Worm (Caenorhabditis elegans): Measurements from ENCODE around the gene bath-21.

- no peak for TF ChIP-seq ama-1 (optimal IDR thresholded peaks at IDR 0.05)
- TF ChIP-seq scrt-1 (GFP tag; IDR thresholded peaks at IDR 0.05): no peak
- TF ChIP-seq tra-4 (tag; optimal IDR thresholded peaks at IDR 0.05): no peak
- no peak for TF ChIP-seq flt-1 (GFP tag; IDR thresholded peaks at IDR 0.05)
- TF ChIP-seq ceh-13 (GFP tag; optimal IDR thresholded peaks at IDR 0.05): no peak
- no peak for TF ChIP-seq sea-1 (GFP tag; conservative IDR thresholded peaks at IDR 0.05)
- TF ChIP-seq B0310.2 (tag; optimal IDR thresholded peaks at IDR 0.05): no peak
Measured at ce11 chrII:2075513-2075912, 49.1 kb upstream of the bath-21 start, which contains the start of gene F07E5.8.
